Fruit fly (Drosophila melanogaster) whole organism, pupa: ENCODE measurements around the gene Egfrap.

ENCODE experiments used
- CG17806 ChIP-seq: fragments of 200-800 bp; sonication (Bioruptor generic); optimal IDR thresholded peaks from 2 replicates; lab custom pipeline; 2018; ENCODE audit warnings: missing biosample characterization, mild to moderate bottlenecking, missing genetic modification characterization, moderate library complexity
- CG32121 ChIP-seq: fragments of 200-800 bp; sonication (Bioruptor generic); IDR thresholded peaks from 2 replicates; pipeline ENCODE4 v1.3.6; 2022; ENCODE audit warnings: missing biosample characterization, missing genetic modification characterization

DNA sequence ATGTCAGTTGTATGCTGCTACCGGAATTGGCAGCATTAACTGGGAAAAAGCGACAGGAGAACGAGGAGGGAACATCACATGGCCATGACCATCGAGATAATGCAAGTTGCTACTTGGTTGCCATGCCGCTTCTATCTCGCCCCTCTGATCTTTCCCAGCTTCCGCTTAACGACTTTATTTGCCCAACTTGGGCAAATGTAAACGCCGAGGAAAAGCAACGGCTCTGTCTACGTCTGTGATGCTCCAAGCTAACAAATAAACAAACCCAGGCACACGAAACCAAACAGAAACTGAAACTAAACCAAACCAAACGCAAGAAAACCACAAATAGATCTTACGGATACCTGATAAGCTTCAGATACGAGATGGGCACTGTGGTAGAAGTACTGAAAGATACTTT, 41.8 kb upstream of the Egfrap start:
- TF ChIP-seq CG17806 (tag; lab: Kevin White, UChicago) (no peak), CG32121 (GFP tag; lab: Robert Waterston, UW) (no peak)
